Fruit fly (Drosophila melanogaster) whole organism, embryonic: ENCODE measurements around the gene UQCR-14.

Source experiments
- Abd-B ChIP-seq: fragments of 200-800 bp; sonication (Bioruptor generic); optimal IDR thresholded peaks from 2 replicates; lab custom pipeline; 2018; ENCODE audit warnings: missing biosample characterization, mild to moderate bottlenecking, missing genetic modification characterization, moderate library complexity
- Atf3 ChIP-seq: fragments of 200-800 bp; sonication (Bioruptor generic); optimal IDR thresholded peaks from 3 replicates; lab custom pipeline; 2016; ENCODE audit warnings: missing biosample characterization, missing genetic modification characterization
- Atf6 ChIP-seq: fragments of 200-800 bp; sonication (Bioruptor generic); IDR thresholded peaks from 2 replicates; pipeline ENCODE4 v1.3.6; 2022; ENCODE audit warnings: missing biosample characterization, missing genetic modification characterization
- CG10209 ChIP-seq: fragments of 200-800 bp; sonication (Bioruptor generic); optimal IDR thresholded peaks from 3 replicates; lab custom pipeline; 2017; ENCODE audit warnings: missing biosample characterization, mild to moderate bottlenecking, missing genetic modification characterization, missing genetic modification reagents
- CG11093 ChIP-seq: fragments of 200-800 bp; sonication (Bioruptor generic); IDR thresholded peaks from 3 replicates; pipeline ENCODE4 v1.3.6; 2022; ENCODE audit warnings: missing biosample characterization, missing genetic modification characterization
- CG11504 ChIP-seq: fragments of 200-800 bp; sonication (Bioruptor generic); optimal IDR thresholded peaks from 3 replicates; lab custom pipeline; 2019; ENCODE audit warnings: missing biosample characterization, mild to moderate bottlenecking, missing genetic modification characterization, moderate library complexity
- CG11695 ChIP-seq: fragments of 200-800 bp; sonication (Bioruptor generic); IDR thresholded peaks from 3 replicates; pipeline ENCODE4 v1.3.6; 2022; ENCODE audit warnings: missing biosample characterization, missing genetic modification characterization
- CG12071 ChIP-seq: fragments of 200-800 bp; sonication (Bioruptor generic); optimal IDR thresholded peaks from 3 replicates; lab custom pipeline; 2018; ENCODE audit warnings: missing biosample characterization, mild to moderate bottlenecking, missing genetic modification characterization
- CG13287 ChIP-seq: fragments of 200-800 bp; sonication (Bioruptor generic); IDR thresholded peaks from 2 replicates; pipeline ENCODE4 v1.3.6; 2022; ENCODE audit warnings: missing biosample characterization, missing genetic modification characterization; ENCODE audit not compliant: partially characterized antibody
- CG14014 ChIP-seq: fragments of 200-800 bp; sonication (Bioruptor generic); IDR thresholded peaks from 2 replicates; pipeline ENCODE4 v1.3.6; 2022; ENCODE audit warnings: missing biosample characterization, missing genetic modification characterization
- CG14860 ChIP-seq: fragments of 200-800 bp; sonication (Bioruptor generic); IDR thresholded peaks from 3 replicates; pipeline ENCODE4 v1.3.6; 2022; ENCODE audit warnings: missing biosample characterization, missing genetic modification characterization; ENCODE audit not compliant: partially characterized antibody
- CG14965 ChIP-seq: fragments of 200-800 bp; sonication (Bioruptor generic); optimal IDR thresholded peaks from 2 replicates; lab custom pipeline; 2016; ENCODE audit warnings: missing biosample characterization, missing genetic modification characterization, borderline replicate concordance
- CG15601 ChIP-seq: fragments of 200-800 bp; sonication (Bioruptor generic); optimal IDR thresholded peaks from 3 replicates; lab custom pipeline; 2019; ENCODE audit warnings: missing biosample characterization, mild to moderate bottlenecking, missing genetic modification characterization, moderate library complexity
- CG16815 ChIP-seq: fragments of 200-800 bp; sonication (Bioruptor generic); optimal IDR thresholded peaks from 3 replicates; lab custom pipeline; 2017; ENCODE audit warnings: missing biosample characterization, mild to moderate bottlenecking, missing genetic modification characterization
- CG17912 ChIP-seq: fragments of 200-800 bp; sonication (Bioruptor generic); optimal IDR thresholded peaks from 2 replicates; lab custom pipeline; 2018; ENCODE audit warnings: missing biosample characterization, mild to moderate bottlenecking, missing genetic modification characterization
- CG2202 ChIP-seq: fragments of 200-800 bp; sonication (Bioruptor generic); optimal IDR thresholded peaks from 2 replicates; lab custom pipeline; 2018; ENCODE audit warnings: missing biosample characterization, mild to moderate bottlenecking, missing genetic modification characterization
- CG31365 ChIP-seq: fragments of 200-800 bp; sonication (Bioruptor generic); optimal IDR thresholded peaks from 2 replicates; lab custom pipeline; 2018; ENCODE audit warnings: missing biosample characterization, mild to moderate bottlenecking, missing genetic modification characterization
- CG34422 ChIP-seq: fragments of 200-800 bp; sonication (Bioruptor generic); IDR thresholded peaks from 3 replicates; pipeline ENCODE4 v1.3.6; 2022; ENCODE audit warnings: missing biosample characterization, missing genetic modification characterization
- CG3847 ChIP-seq: fragments of 200-800 bp; sonication (Bioruptor generic); IDR thresholded peaks from 2 replicates; pipeline ENCODE4 v1.3.6; 2022; ENCODE audit warnings: missing biosample characterization, missing genetic modification characterization
- CG4360 ChIP-seq: fragments of 200-800 bp; sonication (Bioruptor generic); IDR thresholded peaks from 2 replicates; pipeline ENCODE4 v1.3.6; 2022; ENCODE audit warnings: missing biosample characterization, missing genetic modification characterization
- CG5180 ChIP-seq: fragments of 200-800 bp; sonication (Bioruptor generic); optimal IDR thresholded peaks from 3 replicates; lab custom pipeline; 2017; ENCODE audit warnings: missing biosample characterization, missing genetic modification characterization, mild to moderate bottlenecking, moderate library complexity, missing genetic modification reagents
- CG9609 ChIP-seq: fragments of 200-800 bp; sonication (Bioruptor generic); optimal IDR thresholded peaks from 3 replicates; lab custom pipeline; 2016; ENCODE audit warnings: missing biosample characterization, missing genetic modification characterization
- E2f2 ChIP-seq: fragments of 200-800 bp; sonication (Bioruptor generic); IDR thresholded peaks from 2 replicates; pipeline ENCODE4 v1.3.6; 2022; ENCODE audit warnings: missing biosample characterization, missing genetic modification characterization
- HLH3B ChIP-seq: fragments of 200-800 bp; sonication (Bioruptor generic); IDR thresholded peaks from 2 replicates; pipeline ENCODE4 v1.3.6; 2022; ENCODE audit warnings: missing biosample characterization, missing genetic modification characterization
- Hr3 ChIP-seq: fragments of 200-800 bp; sonication (Bioruptor generic); optimal IDR thresholded peaks from 3 replicates; lab custom pipeline; 2016; ENCODE audit warnings: missing biosample characterization, missing genetic modification characterization
- Lim3 ChIP-seq: fragments of 200-800 bp; sonication (Bioruptor generic); IDR thresholded peaks from 2 replicates; pipeline ENCODE4 v1.3.6; 2022; ENCODE audit warnings: missing biosample characterization, missing genetic modification characterization
- MTF-1 ChIP-seq: fragments of 200-800 bp; sonication (Bioruptor generic); optimal IDR thresholded peaks from 2 replicates; lab custom pipeline; 2018; ENCODE audit warnings: missing biosample characterization, mild to moderate bottlenecking, missing genetic modification characterization, borderline replicate concordance
- NK7.1 ChIP-seq: fragments of 200-800 bp; sonication (Bioruptor generic); optimal IDR thresholded peaks from 3 replicates; lab custom pipeline; 2016; ENCODE audit warnings: missing biosample characterization, missing genetic modification characterization
- Nf-YA ChIP-seq: fragments of 200-800 bp; sonication (Bioruptor generic); IDR thresholded peaks from 2 replicates; pipeline ENCODE4 v1.3.6; 2022; ENCODE audit warnings: missing biosample characterization, missing genetic modification characterization
- Ptx1 ChIP-seq: fragments of 200-800 bp; sonication (Bioruptor generic); IDR thresholded peaks from 2 replicates; pipeline ENCODE4 v1.3.6; 2022; ENCODE audit warnings: missing biosample characterization, missing genetic modification characterization
- ac ChIP-seq: fragments of 200-800 bp; sonication (Bioruptor generic); optimal IDR thresholded peaks from 3 replicates; lab custom pipeline; 2017; ENCODE audit warnings: missing biosample characterization, mild to moderate bottlenecking, missing genetic modification characterization
- amos ChIP-seq: fragments of 200-800 bp; sonication (Bioruptor generic); IDR thresholded peaks from 2 replicates; pipeline ENCODE4 v1.3.6; 2022; ENCODE audit warnings: missing biosample characterization, missing genetic modification characterization; ENCODE audit not compliant: partially characterized antibody
- aop ChIP-seq: fragments of 200-800 bp; sonication (Bioruptor generic); IDR thresholded peaks from 2 replicates; pipeline ENCODE4 v1.3.6; 2022; ENCODE audit warnings: missing biosample characterization, missing genetic modification characterization
- az2 ChIP-seq: fragments of 200-800 bp; sonication (Bioruptor generic); optimal IDR thresholded peaks from 3 replicates; lab custom pipeline; 2016; ENCODE audit warnings: missing biosample characterization, missing genetic modification characterization
- corto ChIP-seq: fragments of 200-800 bp; sonication (Bioruptor generic); optimal IDR thresholded peaks from 2 replicates; lab custom pipeline; 2016; ENCODE audit warnings: missing biosample characterization, mild to moderate bottlenecking, missing genetic modification characterization, moderate library complexity
- dati ChIP-seq: fragments of 200-800 bp; sonication (Bioruptor generic); IDR thresholded peaks from 2 replicates; pipeline ENCODE4 v1.3.6; 2022; ENCODE audit warnings: missing biosample characterization, missing genetic modification characterization
- dimm ChIP-seq: fragments of 200-800 bp; sonication (Bioruptor generic); IDR thresholded peaks from 2 replicates; pipeline ENCODE4 v1.3.6; 2022; ENCODE audit warnings: missing biosample characterization, missing genetic modification characterization
- gsb ChIP-seq: fragments of 200-800 bp; sonication (Bioruptor generic); IDR thresholded peaks from 2 replicates; pipeline ENCODE4 v1.3.6; 2022; ENCODE audit warnings: missing biosample characterization, missing genetic modification characterization
- hb ChIP-seq: fragments of 200-800 bp; sonication (Bioruptor generic); IDR thresholded peaks from 3 replicates; pipeline ENCODE4 v1.3.6; 2022; ENCODE audit warnings: missing biosample characterization, missing genetic modification characterization; ENCODE audit not compliant: partially characterized antibody
- oc ChIP-seq: fragments of 200-800 bp; sonication (Bioruptor generic); optimal IDR thresholded peaks from 2 replicates; lab custom pipeline; 2018; ENCODE audit warnings: missing biosample characterization, mild to moderate bottlenecking, missing genetic modification characterization, moderate library complexity
- onecut ChIP-seq: fragments of 200-800 bp; sonication (Bioruptor generic); IDR thresholded peaks from 2 replicates; pipeline ENCODE4 v1.3.6; 2022; ENCODE audit warnings: missing biosample characterization, missing genetic modification characterization
- otp ChIP-seq: fragments of 200-800 bp; sonication (Bioruptor generic); IDR thresholded peaks from 3 replicates; pipeline ENCODE4, ENCODE4 v1.3.6; 2022; ENCODE audit warnings: missing biosample characterization, missing genetic modification characterization
- ro ChIP-seq: fragments of 200-800 bp; sonication (Bioruptor generic); IDR thresholded peaks from 2 replicates; pipeline ENCODE4 v1.3.6; 2022; ENCODE audit warnings: missing biosample characterization, missing genetic modification characterization
- tgo ChIP-seq: fragments of 200-800 bp; sonication (Bioruptor generic); IDR thresholded peaks from 3 replicates; pipeline ENCODE4 v1.3.6; 2022; ENCODE audit warnings: missing biosample characterization, missing genetic modification characterization
- vfl ChIP-seq: fragments of 200-800 bp; sonication (Bioruptor generic); optimal IDR thresholded peaks from 2 replicates; lab custom pipeline; 2016; ENCODE audit warnings: missing biosample characterization, missing genetic modification characterization

Gene UQCR-14

DNA sequence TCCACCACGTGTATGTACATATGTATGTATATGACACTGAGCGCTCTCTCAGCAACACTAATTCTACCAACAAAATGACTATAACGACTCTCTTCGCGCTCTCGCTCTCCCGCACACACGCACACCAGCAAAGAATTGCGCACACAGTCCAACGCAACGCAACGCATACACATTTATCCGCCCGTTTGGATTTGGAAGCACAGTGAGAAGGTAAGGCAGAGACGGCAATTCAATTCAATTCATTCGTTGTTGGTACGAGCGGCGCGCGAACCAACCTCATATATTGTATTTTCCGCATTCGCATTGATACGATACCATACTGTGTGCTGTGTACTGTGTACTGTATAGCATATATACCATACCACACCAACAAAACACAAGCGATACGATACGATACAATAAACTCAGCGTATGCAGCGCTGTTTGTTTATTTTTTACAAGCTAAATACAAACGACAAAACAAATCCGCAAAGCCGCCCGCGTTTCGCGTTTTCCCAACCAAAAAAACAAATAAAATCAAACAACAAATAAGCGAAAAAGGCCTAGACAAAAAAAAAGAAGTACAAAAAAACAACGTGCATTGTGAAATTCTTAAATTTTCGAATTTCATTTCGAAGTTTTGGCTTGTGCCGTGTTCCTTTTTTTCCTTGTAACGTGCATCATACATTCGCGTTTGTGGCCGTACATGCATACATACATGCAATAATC is 47.5 kb downstream of the UQCR-14 start, which contains the start of the genes CG9921 and Dsp1 (continued):
- TF ChIP-seq CG3847 (GFP tag; lab: Robert Waterston, UW) (0 out of 2 replicates have a peak, but pooled peaks have one; percentile 6), onecut (GFP tag; lab: Robert Waterston, UW) (no peak), amos (GFP tag; lab: Robert Waterston, UW) (peak; percentile 17; the same call in 1 of the 2 replicates), Atf6 (GFP tag; lab: Robert Waterston, UW) (peak; percentile 44), CG11504 (tag; lab: Kevin White, UChicago) (no peak), CG9609 (GFP tag; lab: Kevin White, UChicago) (no peak), CG14965 (GFP tag; lab: Kevin White, UChicago) (no peak), Nf-YA (GFP tag; lab: Robert Waterston, UW) (no peak), CG11093 (GFP tag; lab: Robert Waterston, UW) (no peak), NK7.1 (GFP tag; lab: Kevin White, UChicago) (no peak), dimm (GFP tag; lab: Robert Waterston, UW) (no peak), Abd-B (GFP tag; lab: Kevin White, UChicago) (no peak), CG14860 (GFP tag; lab: Robert Waterston, UW) (no peak), vfl (GFP tag; lab: Kevin White, UChicago) (no peak), gsb (GFP tag; lab: Robert Waterston, UW) (no peak), CG17912 (no peak), Atf3 (GFP tag; lab: Kevin White, UChicago) (no peak), CG5180 (GFP tag; lab: Kevin White, UChicago) (no peak), E2f2 (GFP tag; lab: Robert Waterston, UW) (no peak), CG4360 (GFP tag; lab: Robert Waterston, UW) (no peak), corto (GFP tag; lab: Kevin White, UChicago) (peak; percentile 23), ro (GFP tag; lab: Robert Waterston, UW) (no peak), CG31365 (no peak), CG10209 (GFP tag; lab: Kevin White, UChicago) (no peak), CG12071 (GFP tag; lab: Kevin White, UChicago) (peak; percentile 30), oc (tag; lab: Kevin White, UChicago) (no peak), tgo (GFP tag; lab: Robert Waterston, UW) (no peak), ac (GFP tag; lab: Kevin White, UChicago) (no peak), otp (GFP tag; lab: Robert Waterston, UW) (no peak), hb (GFP tag; lab: Robert Waterston, UW) (no peak), CG14014 (GFP tag; lab: Robert Waterston, UW) (0 out of 2 replicates have a peak, but pooled peaks have one; percentile 21), CG2202 (tag; lab: Kevin White, UChicago) (no peak), CG11695 (GFP tag; lab: Robert Waterston, UW) (no peak), CG13287 (GFP tag; lab: Robert Waterston, UW) (peak; percentile 11; the same call in 1 of the 2 replicates), CG15601 (tag; lab: Kevin White, UChicago) (no peak), Lim3 (no peak), CG16815 (no peak), Hr3 (GFP tag; lab: Kevin White, UChicago) (no peak), Ptx1 (GFP tag; lab: Robert Waterston, UW) (no peak), aop (GFP tag; lab: Robert Waterston, UW) (no peak), MTF-1 (GFP tag; lab: Kevin White, UChicago) (peak; percentile 48), HLH3B (no peak), dati (GFP tag; lab: Robert Waterston, UW) (no peak), az2 (GFP tag; lab: Kevin White, UChicago) (no peak), CG34422 (GFP tag; lab: Robert Waterston, UW) (peak; percentile 53; the same call in 1 of the 3 replicates)
